Worm (Caenorhabditis elegans) whole organism, L3 larva: ENCODE data around the gene T20D4.7.

Experiments used
- aly-2 ChIP-seq: fragments of 150-350 bp; optimal IDR thresholded peaks from 2 replicates; lab custom pipeline; 2014; ENCODE audit warnings: missing biosample characterization, missing genetic modification characterization
- ama-1 ChIP-seq: fragments of 150-350 bp; optimal IDR thresholded peaks from 2 replicates; lab custom pipeline; 2018
- ceh-82 ChIP-seq: fragments of 150-350 bp; optimal IDR thresholded peaks from 2 replicates; lab custom pipeline; 2014; ENCODE audit warnings: missing biosample characterization, missing genetic modification characterization
- ceh-9 ChIP-seq: sonication (generic microtip); optimal IDR thresholded peaks from 2 replicates; lab custom pipeline; 2018; ENCODE audit warnings: missing biosample characterization, missing genetic modification characterization
- fkh-10 ChIP-seq: sonication (generic microtip); optimal IDR thresholded peaks from 2 replicates; lab custom pipeline; 2017; ENCODE audit warnings: missing biosample characterization, missing genetic modification reagents, missing genetic modification characterization
- nfya-1 ChIP-seq: sonication (generic microtip); optimal IDR thresholded peaks from 2 replicates; lab custom pipeline; 2017; ENCODE audit warnings: missing genetic modification characterization, mild to moderate bottlenecking, missing compliant biosample characterization, antibody characterized with exemption, moderate library complexity; ENCODE audit not compliant: insufficient read depth
- nhr-12 ChIP-seq: fragments of 150-350 bp; optimal IDR thresholded peaks from 2 replicates; lab custom pipeline; 2014; ENCODE audit warnings: missing biosample characterization, missing genetic modification characterization
- nhr-77 ChIP-seq: fragments of 150-350 bp; optimal IDR thresholded peaks from 2 replicates; lab custom pipeline; 2014; ENCODE audit warnings: missing biosample characterization, missing genetic modification characterization
- pha-4 ChIP-seq: fragments of 150-350 bp; optimal IDR thresholded peaks from 2 replicates; lab custom pipeline; 2014; ENCODE audit warnings: missing biosample characterization, missing genetic modification reagents, missing genetic modification characterization
- skn-1 ChIP-seq: fragments of 150-350 bp; optimal IDR thresholded peaks from 2 replicates; lab custom pipeline; 2014; ENCODE audit warnings: missing biosample characterization, missing genetic modification characterization

DNA sequence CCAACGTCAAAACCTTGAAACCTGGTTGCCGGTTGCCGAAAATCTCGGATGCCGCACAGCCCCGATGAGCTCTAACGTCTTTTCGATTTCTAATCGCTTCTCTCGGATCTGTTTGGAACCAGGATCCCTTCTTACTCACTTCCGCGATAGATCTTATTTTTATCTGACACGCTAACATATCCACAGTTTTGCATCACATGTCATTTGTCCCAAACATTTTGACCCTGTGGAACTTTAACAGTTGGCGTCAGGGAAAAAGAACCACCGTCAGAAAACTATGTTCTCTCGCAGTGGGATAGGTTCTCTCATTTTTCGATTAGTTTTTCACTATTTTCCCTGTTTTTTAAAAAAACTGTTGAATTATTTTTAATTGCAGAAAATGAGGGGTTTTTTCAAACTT lies 10.4 kb upstream of the T20D4.7 start, which contains the start of gene T20D4.11:
- TF ChIP-seq ceh-82 (tag; lab: Kevin White, UChicago) (no peak), ama-1 (lab: Kevin White, UChicago) (no peak), nhr-77 (tag; lab: Kevin White, UChicago) (no peak), nhr-12 (tag; lab: Kevin White, UChicago) (no peak), ceh-9 (no peak), nfya-1 (tag; lab: Kevin White, UChicago) (no peak), fkh-10 (GFP tag; lab: Kevin White, UChicago) (no peak), skn-1 (tag; lab: Kevin White, UChicago) (no peak), pha-4 (tag; lab: Kevin White, UChicago) (no peak), aly-2 (tag; lab: Kevin White, UChicago) (no peak)
